Worm (Caenorhabditis elegans) whole organism, young adult: ENCODE measurements around the gene Y57G11B.8.

Experiments
- B0019.2 ChIP-seq: fragments of 200-800 bp; sonication (Bioruptor generic); conservative IDR thresholded peaks from 2 replicates; pipeline ENCODE4 v1.3.6; 2022; ENCODE audit warnings: missing genetic modification reagents, missing genetic modification characterization, missing compliant biosample characterization
- F49E8.2 ChIP-seq: sonication (generic microtip); optimal IDR thresholded peaks from 3 replicates; lab custom pipeline; 2017; ENCODE audit warnings: missing genetic modification characterization, mild to moderate bottlenecking, missing compliant biosample characterization, antibody characterized with exemption, moderate library complexity; ENCODE audit not compliant: insufficient read depth
- F52B5.7 ChIP-seq: sonication (generic microtip); optimal IDR thresholded peaks from 2 replicates; lab custom pipeline; 2016; ENCODE audit warnings: mild to moderate bottlenecking, missing genetic modification characterization, missing compliant biosample characterization
- K11D2.4 ChIP-seq: fragments of 200-800 bp; sonication (Bioruptor generic); IDR thresholded peaks from 2 replicates; pipeline ENCODE4 v1.3.6; 2022; ENCODE audit warnings: missing genetic modification reagents, missing genetic modification characterization, missing compliant biosample characterization
- K12H6.12 ChIP-seq: fragments of 200-800 bp; sonication (Bioruptor generic); optimal IDR thresholded peaks from 2 replicates; lab custom pipeline; 2018; ENCODE audit warnings: mild to moderate bottlenecking, missing genetic modification characterization, missing compliant biosample characterization
- Y53G8AR.9 ChIP-seq: fragments of 200-800 bp; sonication (Bioruptor generic); conservative IDR thresholded peaks from 2 replicates; pipeline ENCODE4 v1.3.6; 2022; ENCODE audit warnings: missing genetic modification reagents, missing genetic modification characterization, missing compliant biosample characterization
- aptf-2 ChIP-seq: fragments of 200-800 bp; sonication (Bioruptor generic); conservative IDR thresholded peaks from 2 replicates; pipeline ENCODE4 v1.3.6; 2022; ENCODE audit warnings: missing genetic modification reagents, missing genetic modification characterization, missing compliant biosample characterization
- atf-7 ChIP-seq: sonication (generic microtip); optimal IDR thresholded peaks from 2 replicates; lab custom pipeline; 2017; ENCODE audit warnings: mild to moderate bottlenecking, missing genetic modification characterization, missing compliant biosample characterization
- athp-1 ChIP-seq: sonication (generic microtip); optimal IDR thresholded peaks from 2 replicates; lab custom pipeline; 2017; ENCODE audit warnings: mild to moderate bottlenecking, missing genetic modification characterization, missing compliant biosample characterization
- attf-5 ChIP-seq: fragments of 200-800 bp; sonication (Bioruptor generic); optimal IDR thresholded peaks from 2 replicates; lab custom pipeline; 2018; ENCODE audit warnings: mild to moderate bottlenecking, missing genetic modification characterization, missing compliant biosample characterization
- bed-1 ChIP-seq: fragments of 200-800 bp; sonication (Bioruptor generic); IDR thresholded peaks from 2 replicates; pipeline ENCODE4 v1.3.6; 2022; ENCODE audit warnings: missing genetic modification reagents, missing genetic modification characterization, missing compliant biosample characterization
- cebp-1 ChIP-seq, 2 experiments: fragments of 200-800 bp in 1 of 2; sonication (Bioruptor generic) in 1 of 2; sonication (generic microtip) in 1 of 2; IDR thresholded peaks in 1 of 2; optimal IDR thresholded peaks in 1 of 2; 2 replicates each; pipeline versions ENCODE4 v1.3.6 to Lab custom; 2017 to 2022; ENCODE audit warnings: missing compliant biosample characterization in 2 of 2, missing genetic modification characterization in 2 of 2, mild to moderate bottlenecking in 1 of 2, missing genetic modification reagents in 1 of 2, moderate library complexity in 1 of 2
- cebp-2 ChIP-seq: fragments of 200-800 bp; sonication (Bioruptor generic); IDR thresholded peaks from 2 replicates; pipeline ENCODE4 v1.3.6; 2022; ENCODE audit warnings: missing genetic modification characterization, missing compliant biosample characterization
- ceh-100 ChIP-seq: fragments of 200-800 bp; sonication (Bioruptor generic); IDR thresholded peaks from 2 replicates; pipeline ENCODE4 v1.3.6; 2022; ENCODE audit warnings: missing genetic modification reagents, missing genetic modification characterization, missing compliant biosample characterization
- die-1 ChIP-seq: sonication (generic microtip); optimal IDR thresholded peaks from 2 replicates; lab custom pipeline; 2016; ENCODE audit warnings: missing genotype, mild to moderate bottlenecking, missing genetic modification characterization, missing compliant biosample characterization
- dpl-1 ChIP-seq: fragments of 150-350 bp; optimal IDR thresholded peaks from 2 replicates; lab custom pipeline; 2014; ENCODE audit warnings: missing biosample characterization, missing genetic modification reagents, missing genetic modification characterization
- egl-44 ChIP-seq: fragments of 200-800 bp; sonication (Bioruptor generic); IDR thresholded peaks from 2 replicates; pipeline ENCODE4 v1.3.6; 2022; ENCODE audit warnings: missing genetic modification reagents, missing genetic modification characterization, missing compliant biosample characterization
- ets-4 ChIP-seq: fragments of 200-800 bp; sonication (Bioruptor generic); optimal IDR thresholded peaks from 2 replicates; lab custom pipeline; 2018; ENCODE audit warnings: mild to moderate bottlenecking, missing genetic modification characterization, missing compliant biosample characterization
- fkh-3 ChIP-seq: sonication (generic microtip); optimal IDR thresholded peaks from 2 replicates; lab custom pipeline; 2016; ENCODE audit warnings: mild to moderate bottlenecking, missing genetic modification characterization, missing compliant biosample characterization
- him-1 ChIP-seq: sonication (generic microtip); optimal IDR thresholded peaks from 2 replicates; lab custom pipeline; 2016; ENCODE audit warnings: missing genotype, missing genetic modification reagents, missing genetic modification characterization, missing compliant biosample characterization
- hsf-1 ChIP-seq: fragments of 200-800 bp; sonication (Bioruptor generic); IDR thresholded peaks from 2 replicates; pipeline ENCODE4 v1.3.6; 2022; ENCODE audit warnings: missing genetic modification reagents, missing genetic modification characterization, missing compliant biosample characterization
- lag-1 ChIP-seq: fragments of 200-800 bp; sonication (Bioruptor generic); IDR thresholded peaks from 2 replicates; pipeline ENCODE4 v1.3.6; 2022; ENCODE audit warnings: missing genetic modification reagents, missing genetic modification characterization, missing compliant biosample characterization
- lin-35 ChIP-seq, 3 experiments: fragments of 150-350 bp in 2 of 3; sonication (generic microtip) in 1 of 3; optimal IDR thresholded peaks; 2 replicates each; lab custom pipeline; 2014 to 2018; ENCODE audit warnings: missing biosample characterization in 3 of 3, missing genetic modification characterization in 3 of 3, missing genetic modification reagents in 3 of 3
- lin-40 ChIP-seq: sonication (generic microtip); optimal IDR thresholded peaks from 2 replicates; lab custom pipeline; 2016; ENCODE audit warnings: missing genetic modification characterization, mild to moderate bottlenecking, missing compliant biosample characterization, missing genotype, missing genetic modification reagents
- lin-54 ChIP-seq: fragments of 200-800 bp; sonication (Bioruptor generic); optimal IDR thresholded peaks from 2 replicates; lab custom pipeline; 2018; ENCODE audit warnings: mild to moderate bottlenecking, missing genetic modification characterization, missing compliant biosample characterization
- lsl-1 ChIP-seq: fragments of 200-800 bp; sonication (Bioruptor generic); optimal IDR thresholded peaks from 2 replicates; lab custom pipeline; 2018; ENCODE audit warnings: mild to moderate bottlenecking, missing genetic modification characterization, moderate library complexity, missing compliant biosample characterization
- madf-10 ChIP-seq: sonication (generic microtip); optimal IDR thresholded peaks from 2 replicates; lab custom pipeline; 2016; ENCODE audit warnings: mild to moderate bottlenecking, missing genetic modification characterization, missing compliant biosample characterization
- madf-6 ChIP-seq: fragments of 200-800 bp; sonication (Bioruptor generic); IDR thresholded peaks from 2 replicates; pipeline ENCODE4 v1.3.6; 2022; ENCODE audit warnings: missing genetic modification reagents, missing genetic modification characterization, missing compliant biosample characterization
- mes-4 ChIP-seq: sonication (generic microtip); optimal IDR thresholded peaks from 2 replicates; lab custom pipeline; 2016; ENCODE audit warnings: missing genotype, missing genetic modification characterization, missing compliant biosample characterization
- mxl-1 ChIP-seq: sonication (generic microtip); optimal IDR thresholded peaks from 2 replicates; lab custom pipeline; 2016; ENCODE audit warnings: missing genetic modification characterization, missing compliant biosample characterization
- nfya-1 ChIP-seq: sonication (generic microtip); optimal IDR thresholded peaks from 2 replicates; lab custom pipeline; 2017; ENCODE audit warnings: antibody characterized with exemption, missing compliant biosample characterization, missing genetic modification characterization, borderline replicate concordance; ENCODE audit not compliant: insufficient read depth
- nhr-179 ChIP-seq: sonication (generic microtip); optimal IDR thresholded peaks from 2 replicates; lab custom pipeline; 2016; ENCODE audit warnings: mild to moderate bottlenecking, missing genetic modification characterization, missing compliant biosample characterization
- nhr-27 ChIP-seq: fragments of 200-800 bp; sonication (Bioruptor generic); optimal IDR thresholded peaks from 2 replicates; lab custom pipeline; 2018; ENCODE audit warnings: mild to moderate bottlenecking, missing genetic modification characterization, moderate library complexity, missing compliant biosample characterization
- nhr-80 ChIP-seq: sonication (generic microtip); optimal IDR thresholded peaks from 2 replicates; lab custom pipeline; 2016; ENCODE audit warnings: missing genetic modification characterization, missing compliant biosample characterization
- nhr-90 ChIP-seq: sonication (generic microtip); optimal IDR thresholded peaks from 2 replicates; lab custom pipeline; 2016; ENCODE audit warnings: missing genotype, mild to moderate bottlenecking, missing genetic modification characterization, missing compliant biosample characterization
- sdz-38 ChIP-seq: sonication (generic microtip); optimal IDR thresholded peaks from 2 replicates; lab custom pipeline; 2016; ENCODE audit warnings: missing genotype, missing genetic modification characterization, missing compliant biosample characterization
- snpc-3.4 ChIP-seq: sonication (generic microtip); optimal IDR thresholded peaks from 2 replicates; lab custom pipeline; 2017; ENCODE audit warnings: missing genetic modification characterization, mild to moderate bottlenecking, missing compliant biosample characterization, antibody characterized with exemption, moderate library complexity, missing genotype, missing genetic modification reagents
- somi-1 ChIP-seq: fragments of 200-800 bp; sonication (Bioruptor generic); optimal IDR thresholded peaks from 2 replicates; lab custom pipeline; 2018; ENCODE audit warnings: mild to moderate bottlenecking, missing genetic modification characterization, missing compliant biosample characterization
- unc-130 ChIP-seq: sonication (generic microtip); optimal IDR thresholded peaks from 2 replicates; lab custom pipeline; 2016; ENCODE audit warnings: missing genetic modification reagents, missing genetic modification characterization, missing compliant biosample characterization
- unc-62 ChIP-seq: fragments of 150-350 bp; optimal IDR thresholded peaks from 2 replicates; lab custom pipeline; 2014; ENCODE audit warnings: missing biosample characterization, missing genetic modification reagents, missing genetic modification characterization
- ztf-22 ChIP-seq: fragments of 200-800 bp; sonication (Bioruptor generic); optimal IDR thresholded peaks from 2 replicates; lab custom pipeline; 2018; ENCODE audit warnings: mild to moderate bottlenecking, missing genetic modification characterization, moderate library complexity, missing compliant biosample characterization
- ztf-25 ChIP-seq: fragments of 200-800 bp; sonication (Bioruptor generic); IDR thresholded peaks from 2 replicates; pipeline ENCODE4 v1.3.6; 2022; ENCODE audit warnings: missing genetic modification reagents, missing genetic modification characterization, missing compliant biosample characterization
- ztf-3 ChIP-seq: fragments of 200-800 bp; sonication (Bioruptor generic); optimal IDR thresholded peaks from 2 replicates; lab custom pipeline; 2018; ENCODE audit warnings: mild to moderate bottlenecking, missing genetic modification characterization, missing compliant biosample characterization
- ztf-6 ChIP-seq: fragments of 200-800 bp; sonication (Bioruptor generic); IDR thresholded peaks from 2 replicates; pipeline ENCODE4 v1.3.6; 2022; ENCODE audit warnings: missing genetic modification reagents, missing genetic modification characterization, missing compliant biosample characterization

Y57G11B.8 gene

ce11 chrIV:14614176-14614740 lies 35.8 kb upstream of the Y57G11B.8 start (continued):
- no peak for TF ChIP-seq cebp-1 (GFP tag; IDR thresholded peaks at IDR 0.05; lab: Robert Waterston, UW)
- TF ChIP-seq cebp-1 (tag; optimal IDR thresholded peaks at IDR 0.05; lab: Kevin White, UChicago): peak; percentile 23
- TF ChIP-seq ztf-3: no peak
- no peak for TF ChIP-seq hsf-1 (GFP tag; lab: Robert Waterston, UW)
- 0 out of 2 replicates have a peak, but pooled peaks have one; percentile 48 for TF ChIP-seq cebp-2 (GFP tag; lab: Robert Waterston, UW)
- TF ChIP-seq, all 124 proteins: peak for 9

- TF ChIP-seq aptf-2 (GFP tag; lab: Robert Waterston, UW) (no peak), nhr-179 (tag; lab: Kevin White, UChicago) (no peak), F49E8.2 (tag; lab: Kevin White, UChicago) (no peak), athp-1 (no peak), unc-62 (GFP tag; lab: Kevin White, UChicago) (no peak), ztf-6 (GFP tag; lab: Robert Waterston, UW) (no peak), somi-1 (no peak), bed-1 (GFP tag; lab: Robert Waterston, UW) (no peak), mxl-1 (no peak)
These were observed 34.9 kb upstream of the Y57G11B.8 start for ce11 chrIV:14613375-14613774.

- TF ChIP-seq madf-10 (tag; lab: Kevin White, UChicago) (no peak), sdz-38 (no peak), F52B5.7 (tag; lab: Kevin White, UChicago) (no peak), nhr-80 (tag; lab: Kevin White, UChicago) (peak; percentile 49), B0019.2 (GFP tag; lab: Robert Waterston, UW) (no peak), nfya-1 (tag; lab: Kevin White, UChicago) (no peak), nhr-90 (no peak), atf-7 (no peak), ets-4 (no peak), lin-54 (GFP tag; lab: Kevin White, UChicago) (no peak), nhr-27 (peak; percentile 26), lag-1 (no peak), dpl-1 (GFP tag; lab: Kevin White, UChicago) (no peak), egl-44 (GFP tag; lab: Robert Waterston, UW) (no peak), Y53G8AR.9 (GFP tag; lab: Robert Waterston, UW) (no peak), ztf-25 (GFP tag; lab: Robert Waterston, UW) (no peak), die-1 (tag; lab: Kevin White, UChicago) (no peak), ztf-22 (no peak), athp-1 (no peak), K11D2.4 (GFP tag; lab: Robert Waterston, UW) (no peak), snpc-3.4 (tag; lab: Kevin White, UChicago) (no peak), unc-130 (GFP tag; lab: Kevin White, UChicago) (no peak), ceh-100 (GFP tag; lab: Robert Waterston, UW) (no peak), ztf-6 (GFP tag; lab: Robert Waterston, UW) (no peak), madf-6 (no peak), lin-35 (GFP tag; optimal IDR thresholded peaks at IDR 0.05; lab: Kevin White, UChicago) (no peak), him-1 (tag; lab: Kevin White, UChicago) (no peak), fkh-3 (tag; lab: Kevin White, UChicago) (no peak), mes-4 (tag; lab: Kevin White, UChicago) (no peak), lin-40 (tag; lab: Kevin White, UChicago) (peak; percentile 58), nhr-179 (tag; lab: Kevin White, UChicago) (no peak), lsl-1 (no peak), attf-5 (GFP tag; lab: Kevin White, UChicago) (no peak), K12H6.12 (tag; lab: Kevin White, UChicago) (no peak)
These were observed 34.2 kb upstream of the Y57G11B.8 start for ce11 chrIV:14612547-14613329.
